Worm (Caenorhabditis elegans) whole organism, midembryonic: ENCODE results near the gene fan-1.

Experiments used
- T22C8.4 ChIP-seq: fragments of 200-800 bp; sonication (Bioruptor generic); IDR thresholded peaks from 2 replicates; pipeline ENCODE4 v1.3.6; 2022; ENCODE audit warnings: missing genetic modification characterization, missing compliant biosample characterization
- cog-1 ChIP-seq: sonication (generic microtip); optimal IDR thresholded peaks from 2 replicates; lab custom pipeline; 2016; ENCODE audit warnings: missing genetic modification characterization, missing compliant biosample characterization
- flt-1 ChIP-seq: fragments of 200-800 bp; sonication (Bioruptor generic); IDR thresholded peaks from 2 replicates; pipeline ENCODE4 v1.3.6; 2022; ENCODE audit warnings: missing genetic modification characterization, missing compliant biosample characterization
- klf-2 ChIP-seq: fragments of 200-800 bp; sonication (Bioruptor generic); conservative IDR thresholded peaks from 2 replicates; pipeline ENCODE4 v1.3.6; 2022; ENCODE audit warnings: missing genetic modification reagents, missing genetic modification characterization, missing compliant biosample characterization
- med-1 ChIP-seq: sonication (generic microtip); optimal IDR thresholded peaks from 2 replicates; lab custom pipeline; 2017; ENCODE audit warnings: missing genetic modification characterization, mild to moderate bottlenecking, missing compliant biosample characterization, antibody characterized with exemption, missing genetic modification reagents; ENCODE audit not compliant: insufficient read depth
- ref-1 ChIP-seq: fragments of 200-800 bp; sonication (Bioruptor generic); conservative IDR thresholded peaks from 2 replicates; pipeline ENCODE4 v1.3.6; 2022; ENCODE audit warnings: missing genetic modification reagents, missing genetic modification characterization, missing compliant biosample characterization
- tab-1 ChIP-seq: fragments of 200-800 bp; sonication (Bioruptor generic); IDR thresholded peaks from 2 replicates; pipeline ENCODE4 v1.3.6; 2022; ENCODE audit warnings: missing genetic modification characterization, missing compliant biosample characterization
- ztf-23 ChIP-seq: fragments of 200-800 bp; sonication (Bioruptor generic); IDR thresholded peaks from 2 replicates; pipeline ENCODE4 v1.3.6; 2022; ENCODE audit warnings: missing genetic modification reagents, missing genetic modification characterization, missing compliant biosample characterization
- ztf-29 ChIP-seq: fragments of 200-800 bp; sonication (Bioruptor generic); IDR thresholded peaks from 2 replicates; pipeline ENCODE4 v1.3.6; 2022; ENCODE audit warnings: missing genetic modification reagents, missing genetic modification characterization, missing compliant biosample characterization

The fan-1 gene

DNA sequence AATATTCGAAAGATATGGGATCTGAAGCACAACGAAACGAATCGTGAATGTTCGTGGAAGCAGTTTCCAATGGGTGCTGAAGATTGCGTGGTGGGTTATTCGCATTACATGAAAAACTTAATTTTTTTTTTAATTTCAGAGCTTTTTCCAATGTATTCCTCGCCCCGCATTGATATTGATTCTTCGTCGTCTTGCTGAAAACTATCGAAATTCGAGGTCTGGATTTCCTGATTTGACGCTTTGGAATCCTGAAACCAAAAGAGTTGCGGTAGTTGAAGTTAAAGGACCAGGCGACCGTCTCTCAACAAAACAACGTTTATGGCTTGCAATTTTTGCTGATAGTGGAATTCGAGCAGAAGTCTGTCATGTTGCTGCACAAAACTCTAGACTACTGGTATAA, 3.5 kb downstream of the fan-1 start:
- no peak for TF ChIP-seq cog-1
- TF ChIP-seq tab-1 (GFP tag; lab: Robert Waterston, UW), result no peak
- no peak for TF ChIP-seq ztf-23 (GFP tag; lab: Robert Waterston, UW)
- TF ChIP-seq T22C8.4 (GFP tag; lab: Robert Waterston, UW), result no peak
- TF ChIP-seq klf-2 (GFP tag; lab: Robert Waterston, UW), result no peak
- TF ChIP-seq flt-1, result no peak
- TF ChIP-seq ref-1, result no peak
- TF ChIP-seq med-1 (GFP tag; lab: Kevin White, UChicago), result no peak
- no peak for TF ChIP-seq ztf-29

- no peak for TF ChIP-seq cog-1
- TF ChIP-seq ref-1, result no peak
- no peak for TF ChIP-seq tab-1 (GFP tag; lab: Robert Waterston, UW)
- no peak for TF ChIP-seq med-1 (GFP tag; lab: Kevin White, UChicago)
- TF ChIP-seq T22C8.4 (GFP tag; lab: Robert Waterston, UW), result no peak
- TF ChIP-seq flt-1, result no peak
- no peak for TF ChIP-seq klf-2 (GFP tag; lab: Robert Waterston, UW)
- no peak for TF ChIP-seq ztf-23 (GFP tag; lab: Robert Waterston, UW)
- no peak for TF ChIP-seq ztf-29
These were observed 6.4 kb downstream of the fan-1 start for ce11 chrIV:6554865-6555264.

ce11 chrIV:6555388-6556330, 7.2 kb downstream of the fan-1 start, which contains the start of gene paqr-1:
TSS of gene paqr-1 (minus strand) at chrIV:6555438.
- TF ChIP-seq T22C8.4 (GFP tag; lab: Robert Waterston, UW) (no peak), flt-1 (no peak), ref-1 (no peak), ztf-29 (no peak), cog-1 (no peak), med-1 (GFP tag; lab: Kevin White, UChicago) (no peak), tab-1 (GFP tag; lab: Robert Waterston, UW) (no peak), ztf-23 (GFP tag; lab: Robert Waterston, UW) (no peak), klf-2 (GFP tag; lab: Robert Waterston, UW) (no peak)

- peak; percentile 56 for TF ChIP-seq cog-1
- TF ChIP-seq ztf-23 (GFP tag; lab: Robert Waterston, UW), result peak; percentile 84
- TF ChIP-seq T22C8.4 (GFP tag; lab: Robert Waterston, UW), result peak; percentile 46; the same call in 1 of the 2 replicates
- 0 out of 2 replicates have a peak, but pooled peaks have one; percentile 59 for TF ChIP-seq klf-2 (GFP tag; lab: Robert Waterston, UW)
- peak; percentile 92 for TF ChIP-seq flt-1
- 0 out of 2 replicates have a peak, but pooled peaks have one; percentile 46 for TF ChIP-seq ztf-29
- peak; percentile 85 for TF ChIP-seq tab-1 (GFP tag; lab: Robert Waterston, UW)
- TF ChIP-seq ref-1, result peak; percentile 71; the same call in 1 of the 2 replicates
- TF ChIP-seq med-1 (GFP tag; lab: Kevin White, UChicago), result peak; percentile 43
These were observed 8.3 kb downstream of the fan-1 start, which contains the start of gene try-3 for ce11 chrIV:6556624-6557368. TSS of gene try-3 (plus strand) at chrIV:6557155.

DNA sequence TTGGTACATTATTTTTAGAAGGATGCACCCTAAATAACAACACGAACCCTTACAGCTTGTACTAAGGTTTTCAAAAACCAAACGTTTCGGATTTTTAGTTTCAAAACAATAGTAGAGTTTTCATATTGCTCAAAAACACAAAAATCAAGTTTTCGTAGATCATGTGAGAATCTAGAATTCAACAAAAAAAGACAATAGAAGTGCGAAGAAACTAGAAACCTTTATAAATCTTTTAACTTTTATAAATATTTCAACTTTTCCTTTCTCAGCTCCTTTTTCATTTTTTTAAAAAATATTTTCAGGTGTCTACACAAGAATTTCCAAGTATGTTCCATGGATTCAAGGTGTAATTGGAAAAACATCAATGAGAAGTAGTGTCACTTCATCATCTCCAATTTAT, 11.9 kb downstream of the fan-1 start, which contains the start of gene best-9:
TSS of gene best-9 (plus strand) at position 301 of the 400 bp plus-strand sequence.
- TF ChIP-seq ref-1 (no peak), ztf-29 (no peak), ztf-23 (GFP tag; lab: Robert Waterston, UW) (no peak), klf-2 (GFP tag; lab: Robert Waterston, UW) (no peak), T22C8.4 (GFP tag; lab: Robert Waterston, UW) (no peak), tab-1 (GFP tag; lab: Robert Waterston, UW) (no peak), med-1 (GFP tag; lab: Kevin White, UChicago) (no peak), cog-1 (no peak), flt-1 (no peak)

DNA sequence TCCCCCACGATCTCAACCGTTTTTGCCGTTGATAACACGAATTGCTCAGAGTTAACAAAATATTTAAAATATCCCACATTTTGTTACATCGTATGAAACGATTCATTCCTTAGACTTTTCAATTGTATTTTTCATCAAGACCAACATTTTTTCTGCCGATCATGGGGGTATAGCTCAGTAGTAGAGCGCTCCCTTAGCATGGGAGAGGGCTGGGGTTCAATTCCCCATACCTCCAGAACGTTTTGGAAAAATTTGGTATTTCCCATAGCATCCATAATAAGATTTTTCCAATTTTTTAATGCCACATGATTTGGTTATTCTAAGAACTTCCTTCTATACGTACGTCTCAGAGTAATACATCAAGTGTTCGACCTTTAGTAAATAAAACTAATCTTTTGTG, 13.6 kb downstream of the fan-1 start:
- no peak for TF ChIP-seq klf-2 (GFP tag; lab: Robert Waterston, UW)
- no peak for TF ChIP-seq med-1 (GFP tag; lab: Kevin White, UChicago)
- TF ChIP-seq ztf-29, result no peak
- no peak for TF ChIP-seq T22C8.4 (GFP tag; lab: Robert Waterston, UW)
- no peak for TF ChIP-seq flt-1
- TF ChIP-seq ztf-23 (GFP tag; lab: Robert Waterston, UW), result no peak
- no peak for TF ChIP-seq tab-1 (GFP tag; lab: Robert Waterston, UW)
- TF ChIP-seq ref-1, result no peak
- no peak for TF ChIP-seq cog-1

DNA sequence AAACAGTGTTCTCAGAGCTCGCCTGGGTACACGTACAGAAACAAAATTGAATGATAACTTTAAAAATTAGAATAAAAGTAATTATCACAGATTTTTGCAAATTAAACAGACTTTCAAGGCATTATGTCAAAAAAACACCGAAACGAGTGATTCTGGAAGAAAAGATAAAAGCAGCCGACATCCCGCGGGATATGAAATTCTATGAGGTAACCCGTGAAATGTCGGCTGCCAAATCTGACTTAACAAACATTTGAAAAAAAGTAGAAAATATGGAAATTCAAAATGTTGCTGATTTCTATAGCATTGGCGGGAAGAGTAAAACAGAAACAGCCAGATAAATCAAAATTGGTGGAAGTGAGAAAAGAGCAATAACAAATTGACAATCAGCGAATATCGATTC, 17.1 kb downstream of the fan-1 start:
- no peak for TF ChIP-seq flt-1

ce11 chrIV:6572238-6572637, 23.8 kb downstream of the fan-1 start, which contains the start of gene bicd-1:
TSS of gene bicd-1 (minus strand) at chrIV:6572338.
- TF ChIP-seq tab-1 (GFP tag; lab: Robert Waterston, UW) (no peak), klf-2 (GFP tag; lab: Robert Waterston, UW) (no peak), med-1 (GFP tag; lab: Kevin White, UChicago) (no peak), ztf-29 (no peak)

DNA sequence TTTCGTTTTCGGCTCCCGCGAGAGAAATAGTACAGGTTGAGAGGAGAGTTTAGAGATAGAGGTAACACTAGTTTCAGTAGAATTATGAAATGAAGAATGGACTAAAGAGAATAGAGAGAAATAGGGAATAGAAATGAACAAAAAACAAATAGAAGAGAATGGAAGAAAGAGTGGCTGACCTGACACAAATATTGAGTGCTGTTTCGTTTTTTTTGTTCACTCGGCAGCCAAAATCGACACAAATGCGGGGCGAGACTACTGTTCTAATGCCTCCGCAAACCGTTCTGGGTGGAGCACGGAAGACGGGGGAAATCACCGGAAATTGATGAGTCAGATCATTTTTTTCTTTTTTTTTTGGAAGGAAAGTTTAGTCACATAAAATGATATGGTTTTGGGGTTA, 24.2 kb downstream of the fan-1 start:
- TF ChIP-seq T22C8.4 (GFP tag; lab: Robert Waterston, UW) (no peak), cog-1 (no peak), klf-2 (GFP tag; lab: Robert Waterston, UW) (no peak), ztf-29 (no peak), med-1 (GFP tag; lab: Kevin White, UChicago) (no peak), flt-1 (no peak), tab-1 (GFP tag; lab: Robert Waterston, UW) (no peak), ref-1 (no peak), ztf-23 (GFP tag; lab: Robert Waterston, UW) (no peak)
